Worm (Caenorhabditis elegans) whole organism, L4/young adult: ENCODE data around the gene T07C4.3.

Experiments used
- W03F9.2 ChIP-seq: fragments of 150-350 bp; optimal IDR thresholded peaks from 2 replicates; lab custom pipeline; 2014; ENCODE audit warnings: missing biosample characterization, missing genetic modification characterization
- dao-5 ChIP-seq: sonication (generic microtip); optimal IDR thresholded peaks from 2 replicates; lab custom pipeline; 2016; ENCODE audit warnings: missing genotype, missing genetic modification characterization, moderate library complexity, missing compliant biosample characterization
- him-1 ChIP-seq: sonication (generic microtip); optimal IDR thresholded peaks from 2 replicates; lab custom pipeline; 2016; ENCODE audit warnings: missing genotype, missing genetic modification reagents, missing genetic modification characterization, missing compliant biosample characterization

ce11 chrIII:10318755-10319154, 33.2 kb upstream of the T07C4.3 start, which contains the start of gene unc-69:
- TF ChIP-seq him-1 (no peak), W03F9.2 (tag; lab: Kevin White, UChicago) (peak; percentile 67), dao-5 (no peak)
